Fruit fly (Drosophila melanogaster) whole organism, embryonic: ENCODE data around the gene CG3626.
"Not testable (repeated sequence)": the region's sequence is repeated elsewhere in the genome, so short reads cannot be mapped to it uniquely, and the experiment has no call there.

Source experiments
- Ada2b ChIP-seq: fragments of 200-800 bp; sonication (Bioruptor generic); IDR thresholded peaks from 2 replicates; pipeline ENCODE4 v1.3.6; 2022; ENCODE audit warnings: missing biosample characterization, missing genetic modification characterization
- B-H1 ChIP-seq: fragments of 200-800 bp; sonication (Bioruptor generic); IDR thresholded peaks from 3 replicates; pipeline ENCODE4 v1.3.6; 2022; ENCODE audit warnings: missing biosample characterization, missing genetic modification characterization
- BEAF-32 ChIP-seq: fragments of 200-800 bp; sonication (Bioruptor generic); optimal IDR thresholded peaks from 3 replicates; lab custom pipeline; 2017; ENCODE audit warnings: missing biosample characterization, missing genetic modification characterization, mild to moderate bottlenecking, moderate library complexity, missing genetic modification reagents
- CG1024 ChIP-seq: fragments of 200-800 bp; sonication (Bioruptor generic); IDR thresholded peaks from 2 replicates; pipeline ENCODE4 v1.3.6; 2022; ENCODE audit warnings: missing biosample characterization, missing genetic modification characterization
- CG10366 ChIP-seq: fragments of 200-800 bp; sonication (Bioruptor generic); IDR thresholded peaks from 2 replicates; pipeline ENCODE4 v1.3.6; 2022; ENCODE audit warnings: missing biosample characterization, missing genetic modification characterization
- CG11093 ChIP-seq: fragments of 200-800 bp; sonication (Bioruptor generic); IDR thresholded peaks from 3 replicates; pipeline ENCODE4 v1.3.6; 2022; ENCODE audit warnings: missing biosample characterization, missing genetic modification characterization
- CG11456 ChIP-seq: fragments of 200-800 bp; sonication (Bioruptor generic); IDR thresholded peaks from 3 replicates; pipeline ENCODE4 v1.3.6; 2022; ENCODE audit warnings: missing biosample characterization, missing genetic modification characterization
- CG14014 ChIP-seq: fragments of 200-800 bp; sonication (Bioruptor generic); IDR thresholded peaks from 2 replicates; pipeline ENCODE4 v1.3.6; 2022; ENCODE audit warnings: missing biosample characterization, missing genetic modification characterization
- CG17328 ChIP-seq: fragments of 200-800 bp; sonication (Bioruptor generic); IDR thresholded peaks from 2 replicates; pipeline ENCODE4 v1.3.6; 2022; ENCODE audit warnings: missing biosample characterization, missing genetic modification characterization
- CG32532 ChIP-seq: fragments of 200-800 bp; sonication (Bioruptor generic); IDR thresholded peaks from 2 replicates; pipeline ENCODE4 v1.3.6; 2022; ENCODE audit warnings: missing biosample characterization, missing genetic modification characterization
- CG32772 ChIP-seq: fragments of 200-800 bp; sonication (Bioruptor generic); IDR thresholded peaks from 2 replicates; pipeline ENCODE4 v1.3.6; 2022; ENCODE audit warnings: missing biosample characterization, missing genetic modification characterization
- CG34422 ChIP-seq: fragments of 200-800 bp; sonication (Bioruptor generic); IDR thresholded peaks from 3 replicates; pipeline ENCODE4 v1.3.6; 2022; ENCODE audit warnings: missing biosample characterization, missing genetic modification characterization
- CG4404 ChIP-seq: fragments of 200-800 bp; sonication (Bioruptor generic); IDR thresholded peaks from 2 replicates; pipeline ENCODE4 v1.3.6; 2022; ENCODE audit warnings: missing biosample characterization, missing genetic modification characterization
- CG4730 ChIP-seq: fragments of 200-800 bp; sonication (Bioruptor generic); IDR thresholded peaks from 2 replicates; pipeline ENCODE4 v1.3.6; 2022; ENCODE audit warnings: missing biosample characterization, missing genetic modification characterization
- CG7357 ChIP-seq: fragments of 200-800 bp; sonication (Bioruptor generic); IDR thresholded peaks from 3 replicates; pipeline ENCODE4 v1.3.6; 2022; ENCODE audit warnings: missing biosample characterization, missing genetic modification characterization
- CG9215 ChIP-seq: fragments of 200-800 bp; sonication (Bioruptor generic); IDR thresholded peaks from 2 replicates; pipeline ENCODE4 v1.3.6; 2022; ENCODE audit warnings: missing biosample characterization, missing genetic modification characterization
- CG9932 ChIP-seq: fragments of 200-800 bp; sonication (Bioruptor generic); IDR thresholded peaks from 2 replicates; pipeline ENCODE4 v1.3.6; 2022; ENCODE audit warnings: missing biosample characterization, missing genetic modification characterization
- Dll ChIP-seq: fragments of 200-800 bp; sonication (Bioruptor generic); IDR thresholded peaks from 4 replicates; pipeline ENCODE4 v1.3.6; 2022; ENCODE audit warnings: missing biosample characterization, missing genetic modification characterization; ENCODE audit not compliant: partially characterized antibody
- Dref ChIP-seq: fragments of 200-800 bp; sonication (Bioruptor generic); IDR thresholded peaks from 2 replicates; pipeline ENCODE4 v1.3.6; 2022; ENCODE audit warnings: missing biosample characterization, missing genetic modification characterization
- Drgx ChIP-seq: fragments of 200-800 bp; sonication (Bioruptor generic); IDR thresholded peaks from 2 replicates; pipeline ENCODE4 v1.3.6; 2022; ENCODE audit warnings: missing biosample characterization, missing genetic modification characterization
- Ets65A ChIP-seq: fragments of 200-800 bp; sonication (Bioruptor generic); peaks from one replicate; lab custom pipeline; 2016; ENCODE audit warnings: missing biosample characterization, missing genetic modification characterization
- Gug ChIP-seq: fragments of 200-800 bp; sonication (Bioruptor generic); IDR thresholded peaks from 4 replicates; pipeline ENCODE4 v1.3.6; 2022; ENCODE audit warnings: missing biosample characterization, missing genetic modification characterization
- H15 ChIP-seq: fragments of 200-800 bp; sonication (Bioruptor generic); IDR thresholded peaks from 3 replicates; pipeline ENCODE4 v1.3.6; 2022; ENCODE audit warnings: missing biosample characterization, missing genetic modification characterization
- Mrtf ChIP-seq: fragments of 200-800 bp; sonication (Bioruptor generic); IDR thresholded peaks from 3 replicates; pipeline ENCODE4 v1.3.6; 2022; ENCODE audit warnings: missing biosample characterization, missing genetic modification characterization
- NFAT ChIP-seq: fragments of 200-800 bp; sonication (Bioruptor generic); IDR thresholded peaks from 2 replicates; pipeline ENCODE4 v1.3.6; 2022; ENCODE audit warnings: missing biosample characterization, missing genetic modification characterization
- Nf-YA ChIP-seq: fragments of 200-800 bp; sonication (Bioruptor generic); IDR thresholded peaks from 2 replicates; pipeline ENCODE4 v1.3.6; 2022; ENCODE audit warnings: missing biosample characterization, missing genetic modification characterization
- Rfx ChIP-seq: fragments of 200-800 bp; sonication (Bioruptor generic); IDR thresholded peaks from 2 replicates; pipeline ENCODE4 v1.3.6; 2022; ENCODE audit warnings: missing biosample characterization, missing genetic modification characterization
- Sry-δ ChIP-seq: fragments of 200-800 bp; sonication (Bioruptor generic); optimal IDR thresholded peaks from 2 replicates; lab custom pipeline; 2016; ENCODE audit warnings: missing biosample characterization, missing genetic modification characterization
- Taf1 ChIP-seq: fragments of 200-800 bp; sonication (Bioruptor generic); IDR thresholded peaks from 2 replicates; pipeline ENCODE4 v1.3.6; 2022; ENCODE audit warnings: missing biosample characterization, missing genetic modification characterization
- Xrp1 ChIP-seq: fragments of 200-800 bp; sonication (Bioruptor generic); IDR thresholded peaks from 2 replicates; pipeline ENCODE4 v1.3.6; 2022; ENCODE audit warnings: missing biosample characterization, missing genetic modification characterization
- ara ChIP-seq: fragments of 200-800 bp; sonication (Bioruptor generic); IDR thresholded peaks from 2 replicates; pipeline ENCODE4 v1.3.6; 2022; ENCODE audit warnings: missing biosample characterization, missing genetic modification characterization
- bbx ChIP-seq: fragments of 200-800 bp; sonication (Bioruptor generic); IDR thresholded peaks from 2 replicates; pipeline ENCODE4 v1.3.6; 2022; ENCODE audit warnings: missing biosample characterization, missing genetic modification characterization; ENCODE audit not compliant: partially characterized antibody
- ci ChIP-seq: fragments of 200-800 bp; sonication (Bioruptor generic); IDR thresholded peaks from 3 replicates; pipeline ENCODE4 v1.3.6; 2022; ENCODE audit warnings: missing biosample characterization, missing genetic modification characterization
- crp ChIP-seq, 2 experiments: fragments of 200-800 bp; sonication (Bioruptor generic); optimal IDR thresholded peaks; 2 replicates in 1 of 2; 3 replicates in 1 of 2; lab custom pipeline; 2017; ENCODE audit warnings: missing biosample characterization in 2 of 2, missing genetic modification characterization in 2 of 2, mild to moderate bottlenecking in 1 of 2, moderate library complexity in 1 of 2
- ken ChIP-seq: fragments of 200-800 bp; sonication (Bioruptor generic); IDR thresholded peaks from 3 replicates; pipeline ENCODE4 v1.3.6; 2022; ENCODE audit warnings: missing biosample characterization, missing genetic modification characterization
- lmd ChIP-seq: fragments of 200-800 bp; sonication (Bioruptor generic); IDR thresholded peaks from 2 replicates; pipeline ENCODE4 v1.3.6; 2022; ENCODE audit warnings: missing biosample characterization, missing genetic modification characterization
- otp ChIP-seq: fragments of 200-800 bp; sonication (Bioruptor generic); IDR thresholded peaks from 3 replicates; pipeline ENCODE4, ENCODE4 v1.3.6; 2022; ENCODE audit warnings: missing biosample characterization, missing genetic modification characterization
- peb ChIP-seq: fragments of 200-800 bp; sonication (Bioruptor generic); IDR thresholded peaks from 2 replicates; pipeline ENCODE4 v1.3.6; 2022; ENCODE audit warnings: missing biosample characterization, missing genetic modification characterization
- prd ChIP-seq, 3 experiments: fragments of >200 bp in 2 of 3; fragments of 200-800 bp in 1 of 3; sonication (Bioruptor generic) in 1 of 3; optimal IDR thresholded peaks in 2 of 3; IDR thresholded peaks in 1 of 3; 2 replicates in 2 of 3; 3 replicates in 1 of 3; pipeline versions ENCODE4 v1.3.6 to Lab custom; 2017 to 2022; ENCODE audit warnings: missing biosample characterization in 1 of 3, missing genetic modification characterization in 1 of 3
- pzg ChIP-seq: fragments of 200-800 bp; sonication (Bioruptor generic); optimal IDR thresholded peaks from 3 replicates; lab custom pipeline; 2018; ENCODE audit warnings: missing biosample characterization, mild to moderate bottlenecking, missing genetic modification characterization, moderate library complexity
- rib ChIP-seq: fragments of 200-800 bp; sonication (Bioruptor generic); IDR thresholded peaks from 2 replicates; pipeline ENCODE4 v1.3.6; 2022; ENCODE audit warnings: missing biosample characterization, missing genetic modification characterization
- sens ChIP-seq: fragments of 200-800 bp; sonication (Bioruptor generic); peaks from one replicate; lab custom pipeline; 2016; ENCODE audit warnings: missing biosample characterization, missing genetic modification characterization
- sens-2 ChIP-seq: fragments of 200-800 bp; sonication (Bioruptor generic); IDR thresholded peaks from 2 replicates; pipeline ENCODE4 v1.3.6; 2022; ENCODE audit warnings: missing biosample characterization, missing genetic modification characterization
- sisA ChIP-seq: fragments of 200-800 bp; sonication (Bioruptor generic); IDR thresholded peaks from 2 replicates; pipeline ENCODE4 v1.3.6; 2022; ENCODE audit warnings: missing biosample characterization, missing genetic modification characterization
- sob ChIP-seq: fragments of 200-800 bp; sonication (Bioruptor generic); IDR thresholded peaks from 2 replicates; pipeline ENCODE4 v1.3.6; 2022; ENCODE audit warnings: missing biosample characterization, missing genetic modification characterization
- stc ChIP-seq: fragments of 200-800 bp; sonication (Bioruptor generic); IDR thresholded peaks from 2 replicates; pipeline ENCODE4 v1.3.6; 2022; ENCODE audit warnings: missing biosample characterization, missing genetic modification characterization
- tgo ChIP-seq: fragments of 200-800 bp; sonication (Bioruptor generic); IDR thresholded peaks from 3 replicates; pipeline ENCODE4 v1.3.6; 2022; ENCODE audit warnings: missing biosample characterization, missing genetic modification characterization
- ttk ChIP-seq: fragments of 200-800 bp; sonication (Bioruptor generic); IDR thresholded peaks from 2 replicates; pipeline ENCODE4 v2.1.2; 2022; ENCODE audit warnings: missing biosample characterization, missing genetic modification characterization
- unc-4 ChIP-seq: fragments of 200-800 bp; sonication (Bioruptor generic); IDR thresholded peaks from 2 replicates; pipeline ENCODE4 v1.3.6; 2022; ENCODE audit warnings: missing biosample characterization, missing genetic modification characterization; ENCODE audit not compliant: partially characterized antibody
- vvl ChIP-seq: fragments of 200-800 bp; sonication (Bioruptor generic); IDR thresholded peaks from 2 replicates; pipeline ENCODE4 v1.3.6; 2022; ENCODE audit warnings: missing biosample characterization, missing genetic modification characterization

The CG3626 gene

dm6 chrX:4318001-4318400 lies 48.2 kb upstream of the CG3626 start (continued):
- TF ChIP-seq CG17328 (GFP tag; lab: Robert Waterston, UW) (peak; percentile 45; the same call in 1 of the 2 replicates), pzg (peak; percentile 10), sob (peak; percentile 70), CG10366 (peak; percentile 62), vvl (peak; percentile 69), Ada2b (GFP tag; lab: Robert Waterston, UW) (peak; percentile 71), CG11093 (GFP tag; lab: Robert Waterston, UW) (peak; percentile 44; the same call in 1 of the 3 replicates), crp (GFP tag; optimal IDR thresholded peaks at IDR 0.05; lab: Kevin White, UChicago) (peak in 1 of 2 experiments; percentile 73), rib (0 out of 2 replicates have a peak, but pooled peaks have one; percentile 40), NFAT (peak; percentile 23; the same call in 1 of the 2 replicates), CG7357 (GFP tag; lab: Robert Waterston, UW) (peak; percentile 16; the same call in 1 of the 3 replicates), CG34422 (GFP tag; lab: Robert Waterston, UW) (peak; percentile 71), tgo (peak; percentile 65), CG32772 (GFP tag; lab: Robert Waterston, UW) (peak; percentile 68), ara (GFP tag; lab: Robert Waterston, UW) (peak; percentile 39; the same call in 1 of the 2 replicates), H15 (GFP tag; lab: Robert Waterston, UW) (0 out of 3 replicates have a peak, but pooled peaks have one; percentile 50), CG32532 (peak; percentile 78), Nf-YA (peak; percentile 32; the same call in 1 of the 2 replicates), sens-2 (0 out of 2 replicates have a peak, but pooled peaks have one; percentile 34), Gug (GFP tag; lab: Robert Waterston, UW) (peak; percentile 43; the same call in 1 of the 4 replicates), Dref (GFP tag; lab: Robert Waterston, UW) (peak; percentile 51), otp (0 out of 3 replicates have a peak, but pooled peaks have one; percentile 47), B-H1 (GFP tag; lab: Robert Waterston, UW) (peak; percentile 18; the same call in 1 of the 3 replicates), CG4730 (GFP tag; lab: Robert Waterston, UW) (peak; percentile 51; the same call in 1 of the 2 replicates), BEAF-32 (GFP tag; lab: Kevin White, UChicago) (peak; percentile 13), CG14014 (peak; percentile 51), CG4404 (GFP tag; lab: Robert Waterston, UW) (peak; percentile 40; the same call in 1 of the 2 replicates), stc (GFP tag; lab: Robert Waterston, UW) (peak; percentile 48; the same call in 1 of the 2 replicates), Drgx (GFP tag; lab: Robert Waterston, UW) (peak; percentile 39; the same call in 1 of the 2 replicates), ken (peak; percentile 56; the same call in 1 of the 3 replicates), sisA (GFP tag; lab: Robert Waterston, UW) (peak; percentile 68), peb (GFP tag; lab: Robert Waterston, UW) (peak; percentile 42; the same call in 1 of the 2 replicates), unc-4 (GFP tag; lab: Robert Waterston, UW) (0 out of 2 replicates have a peak, but pooled peaks have one; percentile 29), CG1024 (GFP tag; lab: Robert Waterston, UW) (peak; percentile 51), Mrtf (GFP tag; lab: Robert Waterston, UW) (0 out of 3 replicates have a peak, but pooled peaks have one; percentile 30), sens (GFP tag; lab: Kevin White, UChicago) (peak; percentile 51), ttk (GFP tag; lab: Robert Waterston, UW) (peak; percentile 70), prd (GFP tag; IDR thresholded peaks at IDR 0.05; lab: Robert Waterston, UW) (peak; percentile 81), CG9215 (GFP tag; lab: Robert Waterston, UW) (peak; percentile 54), CG9932 (GFP tag; lab: Robert Waterston, UW) (peak; percentile 66), Taf1 (GFP tag; lab: Robert Waterston, UW) (peak; percentile 67; the same call in 1 of the 2 replicates), Dll (GFP tag; lab: Robert Waterston, UW) (0 out of 4 replicates have a peak, but pooled peaks have one; percentile 23), Ets65A (peak; percentile 58), Xrp1 (GFP tag; lab: Robert Waterston, UW) (peak; percentile 48; the same call in 1 of the 2 replicates), ci (GFP tag; lab: Robert Waterston, UW) (0 out of 3 replicates have a peak, but pooled peaks have one; percentile 37), Rfx (peak; percentile 71), Sry-δ (GFP tag; lab: Kevin White, UChicago) (peak; percentile 8), CG11456 (GFP tag; lab: Robert Waterston, UW) (0 out of 3 replicates have a peak, but pooled peaks have one; percentile 57), lmd (GFP tag; lab: Robert Waterston, UW) (peak; percentile 68), bbx (GFP tag; lab: Robert Waterston, UW) (0 out of 2 replicates have a peak, but pooled peaks have one; percentile 4)
- TF ChIP-seq prd (optimal IDR thresholded peaks at IDR 0.05; lab: Kevin White, UChicago): not testable (repeated sequence)
